Fruit fly (Drosophila melanogaster) whole organism, prepupa: ENCODE data around the gene CG15435.

Experiments
- Blimp-1 ChIP-seq: fragments of 200-800 bp; sonication (Bioruptor generic); optimal IDR thresholded peaks from 3 replicates; lab custom pipeline; 2017; ENCODE audit warnings: missing biosample characterization, missing genetic modification characterization, mild to moderate bottlenecking, moderate library complexity, missing genetic modification reagents
- CG10631 ChIP-seq: fragments of 200-800 bp; sonication (Bioruptor generic); optimal IDR thresholded peaks from 2 replicates; lab custom pipeline; 2016; ENCODE audit warnings: missing biosample characterization, missing genetic modification characterization
- CG10669 ChIP-seq: fragments of 200-800 bp; sonication (Bioruptor generic); optimal IDR thresholded peaks from 3 replicates; lab custom pipeline; 2018; ENCODE audit warnings: missing biosample characterization, mild to moderate bottlenecking, missing genetic modification characterization, moderate library complexity
- CG15336 ChIP-seq: fragments of 200-800 bp; sonication (Bioruptor generic); IDR thresholded peaks from 2 replicates; pipeline ENCODE4 v1.3.6; 2022; ENCODE audit warnings: missing biosample characterization, missing genetic modification characterization
- CG16779 ChIP-seq: fragments of 200-800 bp; sonication (Bioruptor generic); optimal IDR thresholded peaks from 3 replicates; lab custom pipeline; 2017; ENCODE audit warnings: missing biosample characterization, mild to moderate bottlenecking, missing genetic modification characterization
- CG3032 ChIP-seq: fragments of 200-800 bp; optimal IDR thresholded peaks from 2 replicates; lab custom pipeline; 2019; ENCODE audit warnings: missing biosample characterization, mild to moderate bottlenecking, missing genetic modification characterization, moderate library complexity
- CG32006 ChIP-seq: fragments of 200-800 bp; sonication (Bioruptor generic); optimal IDR thresholded peaks from 3 replicates; lab custom pipeline; 2017; ENCODE audit warnings: missing biosample characterization, mild to moderate bottlenecking, missing genetic modification characterization
- CG34406 ChIP-seq: fragments of 200-800 bp; sonication (Bioruptor generic); optimal IDR thresholded peaks from 3 replicates; lab custom pipeline; 2016; ENCODE audit warnings: missing biosample characterization, missing genetic modification characterization
- CG3919 ChIP-seq: fragments of 200-800 bp; sonication (Bioruptor generic); optimal IDR thresholded peaks from 3 replicates; lab custom pipeline; 2016; ENCODE audit warnings: missing biosample characterization, missing genetic modification characterization
- CG6163 ChIP-seq: fragments of 200-800 bp; sonication (Bioruptor generic); IDR thresholded peaks from 3 replicates; pipeline ENCODE4 v1.3.6; 2022; ENCODE audit warnings: missing biosample characterization, missing genetic modification characterization
- CG6276 ChIP-seq: fragments of 200-800 bp; sonication (Bioruptor generic); optimal IDR thresholded peaks from 2 replicates; lab custom pipeline; 2017; ENCODE audit warnings: missing biosample characterization, mild to moderate bottlenecking, missing genetic modification characterization
- CG6808 ChIP-seq: fragments of 200-800 bp; sonication (Bioruptor generic); optimal IDR thresholded peaks from 3 replicates; lab custom pipeline; 2017; ENCODE audit warnings: missing biosample characterization, missing genetic modification characterization, mild to moderate bottlenecking, moderate library complexity, missing genetic modification reagents
- CG6854 ChIP-seq: fragments of 200-800 bp; sonication (Bioruptor generic); optimal IDR thresholded peaks from 2 replicates; lab custom pipeline; 2017; ENCODE audit warnings: missing biosample characterization, mild to moderate bottlenecking, missing genetic modification characterization
- CG7368 ChIP-seq: fragments of 200-800 bp; sonication (Bioruptor generic); optimal IDR thresholded peaks from 3 replicates; lab custom pipeline; 2016; ENCODE audit warnings: missing biosample characterization, missing genetic modification characterization
- CG8319 ChIP-seq: fragments of 200-800 bp; sonication (Bioruptor generic); optimal IDR thresholded peaks from 3 replicates; lab custom pipeline; 2016; ENCODE audit warnings: missing biosample characterization, missing genetic modification characterization
- CG8632 ChIP-seq: fragments of 200-800 bp; sonication (Bioruptor generic); optimal IDR thresholded peaks from 3 replicates; lab custom pipeline; 2016; ENCODE audit warnings: missing biosample characterization, missing genetic modification characterization
- Eip78C ChIP-seq: fragments of 200-800 bp; sonication (Bioruptor generic); peaks from one replicate; lab custom pipeline; 2016; ENCODE audit warnings: missing biosample characterization, missing genetic modification characterization
- Eip93F ChIP-seq: fragments of 200-800 bp; sonication (Bioruptor generic); optimal IDR thresholded peaks from 2 replicates; lab custom pipeline; 2016; ENCODE audit warnings: missing biosample characterization, mild to moderate bottlenecking, missing genetic modification characterization
- Ets21C ChIP-seq: fragments of 200-800 bp; sonication (Bioruptor generic); optimal IDR thresholded peaks from 3 replicates; lab custom pipeline; 2016; ENCODE audit warnings: missing biosample characterization, missing genetic modification characterization
- Ets96B ChIP-seq: fragments of 200-800 bp; optimal IDR thresholded peaks from 2 replicates; lab custom pipeline; 2019; ENCODE audit warnings: missing biosample characterization, mild to moderate bottlenecking, missing genetic modification characterization, moderate library complexity
- Hr38 ChIP-seq: sonication (Bioruptor generic); optimal IDR thresholded peaks from 2 replicates; lab custom pipeline; 2016; ENCODE audit warnings: missing biosample characterization, missing genetic modification characterization
- Hr4 ChIP-seq: fragments of 200-800 bp; sonication (Bioruptor generic); optimal IDR thresholded peaks from 3 replicates; lab custom pipeline; 2016; ENCODE audit warnings: missing biosample characterization, missing genetic modification characterization
- Lpt ChIP-seq: fragments of 200-800 bp; sonication (Bioruptor generic); optimal IDR thresholded peaks from 3 replicates; lab custom pipeline; 2016; ENCODE audit warnings: missing biosample characterization, missing genetic modification characterization
- OdsH ChIP-seq: fragments of 200-800 bp; sonication (Bioruptor generic); optimal IDR thresholded peaks from 3 replicates; lab custom pipeline; 2016; ENCODE audit warnings: missing biosample characterization, missing genetic modification characterization
- Sox102F ChIP-seq: fragments of 200-800 bp; sonication (Bioruptor generic); optimal IDR thresholded peaks from 2 replicates; lab custom pipeline; 2016; ENCODE audit warnings: missing biosample characterization, mild to moderate bottlenecking, missing genetic modification characterization
- Sox15 ChIP-seq: fragments of 200-800 bp; sonication (Bioruptor generic); optimal IDR thresholded peaks from 3 replicates; lab custom pipeline; 2016; ENCODE audit warnings: missing biosample characterization, missing genetic modification characterization
- achi ChIP-seq: fragments of 200-800 bp; sonication (Bioruptor generic); optimal IDR thresholded peaks from 3 replicates; lab custom pipeline; 2016; ENCODE audit warnings: missing biosample characterization, missing genetic modification characterization
- acj6 ChIP-seq: fragments of 200-800 bp; sonication (Bioruptor generic); optimal IDR thresholded peaks from 3 replicates; lab custom pipeline; 2016; ENCODE audit warnings: missing biosample characterization, missing genetic modification characterization
- cyc ChIP-seq: fragments of 200-800 bp; sonication (Bioruptor generic); optimal IDR thresholded peaks from 3 replicates; lab custom pipeline; 2016; ENCODE audit warnings: missing biosample characterization, missing genetic modification characterization
- dac ChIP-seq: fragments of 200-800 bp; sonication (Bioruptor generic); optimal IDR thresholded peaks from 2 replicates; lab custom pipeline; 2017; ENCODE audit warnings: missing biosample characterization, mild to moderate bottlenecking, missing genetic modification characterization
- dsx ChIP-seq: fragments of 200-800 bp; optimal IDR thresholded peaks from 3 replicates; lab custom pipeline; 2019; ENCODE audit warnings: missing biosample characterization, mild to moderate bottlenecking, missing genetic modification characterization, moderate library complexity; ENCODE audit not compliant: poor library complexity, severe bottlenecking
- eg ChIP-seq: fragments of 200-800 bp; sonication (Bioruptor generic); IDR thresholded peaks from 3 replicates; pipeline ENCODE4 v1.3.6; 2022; ENCODE audit warnings: missing biosample characterization, missing genetic modification characterization
- esn ChIP-seq: fragments of 200-800 bp; sonication (Bioruptor generic); optimal IDR thresholded peaks from 2 replicates; lab custom pipeline; 2016; ENCODE audit warnings: missing biosample characterization, mild to moderate bottlenecking, missing genetic modification characterization, moderate library complexity
- fd85E ChIP-seq: fragments of 200-800 bp; sonication (Bioruptor generic); optimal IDR thresholded peaks from 3 replicates; lab custom pipeline; 2016; ENCODE audit warnings: missing biosample characterization, missing genetic modification characterization
- fkh ChIP-seq: fragments of 200-800 bp; sonication (Bioruptor generic); optimal IDR thresholded peaks from 3 replicates; lab custom pipeline; 2017; ENCODE audit warnings: missing biosample characterization, mild to moderate bottlenecking, missing genetic modification characterization, moderate library complexity
- lz ChIP-seq: fragments of 200-800 bp; sonication (Bioruptor generic); optimal IDR thresholded peaks from 3 replicates; lab custom pipeline; 2016; ENCODE audit warnings: missing biosample characterization, missing genetic modification characterization
- net ChIP-seq: fragments of 200-800 bp; sonication (Bioruptor generic); optimal IDR thresholded peaks from 3 replicates; lab custom pipeline; 2016; ENCODE audit warnings: missing biosample characterization, missing genetic modification characterization
- salr ChIP-seq, 2 experiments: fragments of 200-800 bp; sonication (Bioruptor generic); optimal IDR thresholded peaks; 3 replicates each; lab custom pipeline; 2016 to 2018; ENCODE audit warnings: missing biosample characterization in 2 of 2, missing genetic modification characterization in 2 of 2, mild to moderate bottlenecking in 1 of 2
- spab ChIP-seq: fragments of 200-800 bp; sonication (Bioruptor generic); optimal IDR thresholded peaks from 2 replicates; lab custom pipeline; 2017; ENCODE audit warnings: missing biosample characterization, mild to moderate bottlenecking, missing genetic modification characterization, missing genetic modification reagents
- ss ChIP-seq, 2 experiments: fragments of 200-800 bp; sonication (Bioruptor generic); optimal IDR thresholded peaks; 2 replicates in 1 of 2; 3 replicates in 1 of 2; lab custom pipeline; 2017 to 2018; ENCODE audit warnings: mild to moderate bottlenecking in 2 of 2, missing biosample characterization in 2 of 2, missing genetic modification characterization in 2 of 2, moderate library complexity in 1 of 2
- topi ChIP-seq: fragments of 200-800 bp; sonication (Bioruptor generic); optimal IDR thresholded peaks from 3 replicates; lab custom pipeline; 2016; ENCODE audit warnings: missing biosample characterization, missing genetic modification characterization

Gene CG15435

dm6 chr2L:4440881-4441737 lies 18.4 kb upstream of the CG15435 start, which contains the start of gene CG15431 (continued):
- TF ChIP-seq fkh, result no peak
- 0 out of 3 replicates have a peak, but pooled peaks have one; percentile 40 for TF ChIP-seq eg (GFP tag; lab: Robert Waterston, UW)
- peak; percentile 56; the same call in 1 of the 3 replicates for TF ChIP-seq CG6163 (GFP tag; lab: Robert Waterston, UW)
- no peak for TF ChIP-seq Sox15 (GFP tag; lab: Kevin White, UChicago)
- TF ChIP-seq OdsH, result no peak
- no peak for TF ChIP-seq dac (GFP tag; lab: Kevin White, UChicago)
- peak; percentile 40; the same call in 1 of the 2 replicates for TF ChIP-seq CG15336
- no peak for TF ChIP-seq Blimp-1 (GFP tag; lab: Kevin White, UChicago)
- peak; percentile 56 to 82 for TF ChIP-seq salr (GFP tag; optimal IDR thresholded peaks at IDR 0.05; lab: Kevin White, UChicago)
- no peak for TF ChIP-seq CG3032
- no peak for TF ChIP-seq CG32006 (GFP tag; lab: Kevin White, UChicago)
- no peak for TF ChIP-seq net (GFP tag; lab: Kevin White, UChicago)
- no peak for TF ChIP-seq Sox102F (GFP tag; lab: Kevin White, UChicago)
- TF ChIP-seq fd85E (GFP tag; lab: Kevin White, UChicago), result no peak
- TF ChIP-seq Hr4 (GFP tag; lab: Kevin White, UChicago), result no peak
- no peak for TF ChIP-seq cyc (GFP tag; lab: Kevin White, UChicago)
- no peak for TF ChIP-seq acj6 (GFP tag; lab: Kevin White, UChicago)
- no peak for TF ChIP-seq CG3919
- no peak for TF ChIP-seq CG6808 (GFP tag; lab: Kevin White, UChicago)
- TF ChIP-seq Ets96B, result no peak
- TF ChIP-seq Eip78C, result no peak
- TF ChIP-seq, all 60 proteins: peak for 5

DNA sequence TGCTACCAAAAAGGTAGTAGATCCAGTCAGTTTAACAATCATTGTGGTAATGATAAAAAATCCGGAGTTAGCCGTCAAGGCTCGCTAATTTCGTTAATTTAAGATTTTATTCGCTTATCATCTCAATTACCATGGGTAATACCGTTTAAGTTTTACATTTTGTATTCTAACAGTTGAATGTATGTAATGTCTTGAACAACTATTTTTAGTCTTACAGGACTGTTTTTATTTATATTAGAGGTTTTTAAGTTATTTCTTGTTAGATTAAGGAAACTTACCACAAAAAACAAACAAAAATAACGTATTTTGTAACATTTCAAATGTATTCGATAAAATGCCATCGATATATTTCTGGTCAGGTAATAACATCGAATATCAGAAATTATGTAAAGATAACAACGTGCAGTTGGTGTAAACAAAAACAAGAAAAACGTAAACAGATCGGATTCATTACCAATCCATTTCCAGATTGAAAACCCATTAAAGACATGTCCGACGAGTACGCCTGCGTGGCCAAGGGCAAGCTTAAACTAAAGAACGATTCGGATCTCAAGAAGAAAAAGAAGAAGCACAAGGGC lies 17.4 kb upstream of the CG15435 start, which contains the start of the genes Sfp24F and CG15432:
Gene Sfp24F (minus strand): TSS at position 51 of the 578 bp plus-strand sequence.
Gene CG15432 (plus strand): TSS at position 311 of the 578 bp plus-strand sequence.
- peak; percentile 87 for TF ChIP-seq fkh
- no peak for TF ChIP-seq Hr38

DNA sequence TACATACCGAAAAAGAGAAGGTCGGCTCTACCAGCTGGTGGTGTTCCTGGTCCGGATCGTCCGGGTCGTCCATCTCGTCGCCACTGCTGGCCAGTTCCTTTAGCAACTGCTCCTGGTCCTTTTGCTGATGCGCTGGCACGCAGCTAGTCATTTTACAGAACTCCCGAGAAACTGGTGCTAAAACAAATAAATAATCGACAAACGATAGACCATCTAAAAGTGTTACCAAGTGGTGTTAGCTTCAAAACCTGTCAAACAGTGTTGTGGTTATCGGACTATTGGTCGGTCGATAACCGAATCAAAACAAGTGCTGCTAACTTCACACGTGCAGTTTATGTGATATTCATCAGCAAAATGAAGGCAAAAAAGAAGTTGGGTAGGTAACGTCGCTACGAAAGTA lies 15.1 kb upstream of the CG15435 start, which contains the start of the genes morgue and Elp3:
Gene morgue (minus strand): TSS at position 224 of the 400 bp plus-strand sequence.
Gene Elp3 (plus strand): TSS at position 276 of the 400 bp plus-strand sequence.
- no peak for TF ChIP-seq spab (GFP tag; lab: Kevin White, UChicago)
- peak; percentile 20 for TF ChIP-seq CG6854
- peak; percentile 77 for TF ChIP-seq fkh
- no peak for TF ChIP-seq dac (GFP tag; lab: Kevin White, UChicago)
- TF ChIP-seq Lpt (GFP tag; lab: Kevin White, UChicago), result no peak
- TF ChIP-seq CG6163 (GFP tag; lab: Robert Waterston, UW), result no peak
- TF ChIP-seq OdsH, result no peak

DNA sequence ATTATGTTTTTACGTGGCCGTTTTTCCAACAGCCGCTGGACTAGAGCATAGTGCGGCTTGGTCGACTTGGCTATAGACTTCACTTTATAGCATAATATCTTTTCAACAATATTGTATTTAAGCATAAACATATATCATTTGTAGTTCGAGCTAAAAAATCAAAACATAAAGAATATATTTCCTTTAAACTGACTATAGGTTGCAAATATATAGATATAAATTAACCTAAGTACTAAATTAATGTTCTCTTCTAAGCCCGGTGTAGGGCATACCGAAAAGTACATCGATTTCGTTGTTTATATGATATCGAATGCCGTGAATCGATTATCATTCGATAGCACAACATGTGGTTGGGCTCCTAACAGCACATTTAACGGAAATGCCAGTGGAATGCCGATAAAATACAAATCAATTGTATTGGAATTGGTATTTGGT lies 10.9 kb upstream of the CG15435 start, which contains the start of gene MFS18:
Gene MFS18 (minus strand): TSS at position 54 of the 435 bp plus-strand sequence.
- TF ChIP-seq dac (GFP tag; lab: Kevin White, UChicago) (peak; percentile 81), dsx (GFP tag; lab: Kevin White, UChicago) (peak; percentile 86), CG7368 (GFP tag; lab: Kevin White, UChicago) (peak; percentile 99), CG8319 (GFP tag; lab: Kevin White, UChicago) (peak; percentile 98), Ets21C (GFP tag; lab: Kevin White, UChicago) (peak; percentile 84), Eip78C (peak; percentile 99), CG6276 (GFP tag; lab: Kevin White, UChicago) (peak; percentile 98), lz (GFP tag; lab: Kevin White, UChicago) (peak; percentile 94), topi (GFP tag; lab: Kevin White, UChicago) (peak; percentile 95), CG16779 (tag; lab: Kevin White, UChicago) (no peak), Eip93F (GFP tag; lab: Kevin White, UChicago) (no peak), achi (peak; percentile 97), fkh (peak; percentile 76), net (GFP tag; lab: Kevin White, UChicago) (peak; percentile 97), cyc (GFP tag; lab: Kevin White, UChicago) (peak; percentile 93), CG34406 (GFP tag; lab: Kevin White, UChicago) (peak; percentile 98), ss (GFP tag; optimal IDR thresholded peaks at IDR 0.05; lab: Kevin White, UChicago) (peak in 1 of 2 experiments; percentile 90), Hr38 (peak; percentile 20), CG6163 (GFP tag; lab: Robert Waterston, UW) (peak; percentile 98), spab (GFP tag; lab: Kevin White, UChicago) (peak; percentile 98), CG10631 (GFP tag; lab: Kevin White, UChicago) (peak; percentile 97), CG6854 (peak; percentile 96), salr (GFP tag; optimal IDR thresholded peaks at IDR 0.05; lab: Kevin White, UChicago) (peak; percentile 81 to 96), CG8632 (peak; percentile 98), CG10669 (GFP tag; lab: Kevin White, UChicago) (peak; percentile 99), esn (GFP tag; lab: Kevin White, UChicago) (peak; percentile 98)
